Fruit fly (Drosophila melanogaster) whole organism: ENCODE data around the gene pad.

Experiments
- Dll ChIP-seq: fragments of >200 bp; optimal IDR thresholded peaks from 2 replicates; lab custom pipeline; 2017
- EcR ChIP-seq, 2 experiments: fragments of >200 bp; optimal IDR thresholded peaks; 2 replicates each; lab custom pipeline; 2017; ENCODE audit warnings: missing biosample characterization in 2 of 2, missing genetic modification characterization in 2 of 2, missing genetic modification reagents in 2 of 2
- psq ChIP-seq: fragments of >200 bp; optimal IDR thresholded peaks from 2 replicates; lab custom pipeline; 2017

dm6 chr3R:16368288-16368687 lies 26.2 kb downstream of the pad start, which contains the start of gene js:
- no peak for TF ChIP-seq psq (lab: Kevin White, UChicago)
- TF ChIP-seq EcR (GFP tag; optimal IDR thresholded peaks at IDR 0.05; lab: Kevin White, UChicago), result no peak
- no peak for TF ChIP-seq Dll (lab: Kevin White, UChicago)
